Fruit fly (Drosophila melanogaster) whole organism: ENCODE results near the gene CG31174.

ENCODE experiments used
- CG8478 ChIP-seq: fragments of >200 bp; optimal IDR thresholded peaks from 2 replicates; lab custom pipeline; 2018; ENCODE audit warnings: inconsistent platforms
- Dll ChIP-seq: fragments of >200 bp; optimal IDR thresholded peaks from 2 replicates; lab custom pipeline; 2017
- psq ChIP-seq: fragments of >200 bp; optimal IDR thresholded peaks from 2 replicates; lab custom pipeline; 2017
- usp ChIP-seq: fragments of >200 bp; optimal IDR thresholded peaks from 2 replicates; lab custom pipeline; 2017; ENCODE audit warnings: missing biosample characterization, missing genetic modification characterization, mixed read lengths

DNA sequence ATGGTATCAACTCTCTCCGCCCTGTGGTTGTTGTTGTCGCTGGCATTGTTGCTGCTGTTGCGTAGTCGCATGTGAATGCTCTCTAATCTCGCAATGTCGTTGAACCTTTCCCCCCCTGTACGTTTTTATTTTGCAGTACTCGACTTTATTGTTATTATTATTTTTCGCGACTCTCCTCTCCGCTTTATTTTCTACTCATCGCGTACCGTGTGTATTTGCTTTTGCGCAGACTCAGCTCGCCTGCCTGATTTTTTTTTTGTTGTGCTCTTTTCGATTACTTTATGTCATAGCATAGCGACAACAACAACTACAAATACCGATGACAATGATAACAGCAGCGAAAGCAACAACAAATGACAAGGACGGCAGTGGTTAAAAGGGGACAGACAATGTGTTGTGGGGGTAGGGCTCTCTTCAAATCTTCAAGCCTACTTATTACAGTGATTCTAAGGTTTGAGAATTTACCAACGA is 39.8 kb downstream of the CG31174 start:
- TF ChIP-seq Dll = no peak
- no peak for TF ChIP-seq psq (lab: Kevin White, UChicago)
- TF ChIP-seq CG8478 (lab: Kevin White, UChicago) = no peak
- no peak for TF ChIP-seq usp (GFP tag; lab: Kevin White, UChicago)
